ENCODE assay signal across 3 worm cellular contexts in the genomic region with DNA sequence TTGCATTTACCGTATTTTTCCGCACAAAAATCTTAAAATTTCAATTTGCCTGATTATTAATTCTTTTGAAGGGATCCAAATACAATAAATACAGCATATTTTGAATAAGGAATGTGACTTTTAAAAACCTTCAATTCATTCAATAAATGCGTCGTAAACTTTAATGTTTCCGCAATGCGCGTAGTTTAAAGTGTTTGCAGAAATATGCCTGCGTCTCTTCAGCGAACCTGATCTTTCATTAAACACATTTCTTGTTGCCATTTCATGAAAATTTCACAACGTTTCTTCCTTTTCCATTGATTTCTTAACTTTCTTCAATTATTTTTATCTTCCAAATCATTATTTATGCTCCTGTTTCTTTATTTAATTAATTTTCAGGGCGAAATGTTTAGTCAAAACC.
A peak's percentile ranks its signal among the peaks of the same experiment; 100 is the strongest.
TF ChIP-seq lines count a peak whose summit lies in the region.

Gene vps-37 (plus strand): TSS at position 378 of the 400 bp plus-strand sequence.

TF ChIP-seq in whole organism, L1 larva, 84 proteins besides CTCF, POLR2A, EP300 and RAD21 (continued from another document and continues in another):
- TF ChIP-seq lir-3 (tag; optimal IDR thresholded peaks at IDR 0.05; lab: Kevin White, UChicago; ENCODE audit: poor library complexity) (peak; percentile 54), nhr-28 (tag; optimal IDR thresholded peaks at IDR 0.05; lab: Kevin White, UChicago) (no peak), fkh-10 (GFP tag; optimal IDR thresholded peaks at IDR 0.05; lab: Kevin White, UChicago) (no peak), ceh-63 (GFP tag; optimal IDR thresholded peaks at IDR 0.05; lab: Kevin White, UChicago) (no peak), nhr-85 (tag; lab: Kevin White, UChicago) (peak; percentile 81), swsn-7 (tag; optimal IDR thresholded peaks at IDR 0.05; lab: Kevin White, UChicago) (peak; percentile 82), unc-86 (tag; optimal IDR thresholded peaks at IDR 0.05; lab: Kevin White, UChicago) (peak; percentile 70), unc-62 (GFP tag; optimal IDR thresholded peaks at IDR 0.05; lab: Kevin White, UChicago) (no peak), pqm-1 (tag; optimal IDR thresholded peaks at IDR 0.05; lab: Kevin White, UChicago) (no peak), nhr-11 (tag; optimal IDR thresholded peaks at IDR 0.05; lab: Kevin White, UChicago) (peak; percentile 33), sup-37 (GFP tag; optimal IDR thresholded peaks at IDR 0.05; lab: Kevin White, UChicago) (no peak), fkh-4 (tag; optimal IDR thresholded peaks at IDR 0.05; lab: Kevin White, UChicago; ENCODE audit: borderline replicate concordance) (no peak), pag-3 (tag; optimal IDR thresholded peaks at IDR 0.05; lab: Kevin White, UChicago; ENCODE audit: borderline replicate concordance, insufficient read depth) (no peak), lsy-2 (tag; optimal IDR thresholded peaks at IDR 0.05; lab: Kevin White, UChicago) (peak; percentile 92 to 94), egl-27 (tag; optimal IDR thresholded peaks at IDR 0.05; lab: Kevin White, UChicago) (no peak), ets-5 (GFP tag; IDR thresholded peaks at IDR 0.05; lab: Robert Waterston, UW) (no peak), ces-1 (GFP tag; optimal IDR thresholded peaks at IDR 0.05; lab: Kevin White, UChicago) (peak; percentile 50), nhr-77 (tag; optimal IDR thresholded peaks at IDR 0.05; lab: Kevin White, UChicago) (no peak), ceh-88 (GFP tag; IDR thresholded peaks at IDR 0.05; lab: Robert Waterston, UW) (no peak), tlp-1 (tag; optimal IDR thresholded peaks at IDR 0.05; lab: Kevin White, UChicago) (no peak), nhr-20 (tag; optimal IDR thresholded peaks at IDR 0.05; lab: Kevin White, UChicago) (peak; percentile 79), aha-1 (tag; optimal IDR thresholded peaks at IDR 0.05; lab: Kevin White, UChicago) (no peak), mep-1 (tag; optimal IDR thresholded peaks at IDR 0.05; lab: Kevin White, UChicago) (peak; percentile 94), rnt-1 (tag; optimal IDR thresholded peaks at IDR 0.05; lab: Kevin White, UChicago) (peak; percentile 86), snpc-4 (tag; optimal IDR thresholded peaks at IDR 0.05; lab: Kevin White, UChicago) (peak; percentile 85), nhr-76 (tag; optimal IDR thresholded peaks at IDR 0.05; lab: Kevin White, UChicago) (no peak), egl-13 (tag; optimal IDR thresholded peaks at IDR 0.05; lab: Kevin White, UChicago) (no peak), dpl-1 (GFP tag; optimal IDR thresholded peaks at IDR 0.05; lab: Kevin White, UChicago) (peak; percentile 74 to 85 (median 84)), zip-4 (GFP tag; optimal IDR thresholded peaks at IDR 0.05; lab: Kevin White, UChicago) (no peak), tbx-2 (tag; optimal IDR thresholded peaks at IDR 0.05; lab: Kevin White, UChicago) (peak; percentile 77), nhr-84 (tag; optimal IDR thresholded peaks at IDR 0.05; lab: Kevin White, UChicago) (peak; percentile 43), fkh-8 (tag; optimal IDR thresholded peaks at IDR 0.05; lab: Kevin White, UChicago) (peak; percentile 58), efl-3 (GFP tag; optimal IDR thresholded peaks at IDR 0.05; lab: Kevin White, UChicago) (no peak), nhr-71 (tag; optimal IDR thresholded peaks at IDR 0.05; lab: Kevin White, UChicago) (peak; percentile 87), blmp-1 (tag; optimal IDR thresholded peaks at IDR 0.05; lab: Kevin White, UChicago) (peak; percentile 62), ztf-11 (tag; optimal IDR thresholded peaks at IDR 0.05; lab: Kevin White, UChicago) (peak in 1 of 2 experiments; percentile 34), ceh-82 (tag; optimal IDR thresholded peaks at IDR 0.05; lab: Kevin White, UChicago) (peak; percentile 81 to 92 (median 86)), dsc-1 (tag; optimal IDR thresholded peaks at IDR 0.05; lab: Kevin White, UChicago) (peak; percentile 70), ztf-4 (tag; optimal IDR thresholded peaks at IDR 0.05; lab: Kevin White, UChicago) (peak; percentile 69), unc-98 (GFP tag; IDR thresholded peaks at IDR 0.05; lab: Robert Waterston, UW) (no peak), C34B4.2 (tag; optimal IDR thresholded peaks at IDR 0.05; lab: Kevin White, UChicago) (no peak), ama-1 (optimal IDR thresholded peaks at IDR 0.05; lab: Kevin White, UChicago) (peak; percentile 25), xbp-1 (tag; optimal IDR thresholded peaks at IDR 0.05; lab: Kevin White, UChicago) (peak; percentile 77)

TF ChIP-seq in whole organism, L3 larva, 47 proteins besides CTCF, POLR2A, EP300 and RAD21 (continued from another document):
- TF ChIP-seq pqm-1 (tag; optimal IDR thresholded peaks at IDR 0.05; lab: Kevin White, UChicago) (peak; percentile 13), nhr-25 (tag; optimal IDR thresholded peaks at IDR 0.05; lab: Kevin White, UChicago) (peak; percentile 31), nhr-12 (tag; optimal IDR thresholded peaks at IDR 0.05; lab: Kevin White, UChicago) (no peak), unc-62 (GFP tag; optimal IDR thresholded peaks at IDR 0.05; lab: Kevin White, UChicago) (no peak), nhr-77 (tag; optimal IDR thresholded peaks at IDR 0.05; lab: Kevin White, UChicago) (no peak), jun-1 (tag; optimal IDR thresholded peaks at IDR 0.05; lab: Kevin White, UChicago) (no peak), unc-39 (tag; optimal IDR thresholded peaks at IDR 0.05; lab: Kevin White, UChicago) (no peak), zag-1 (tag; optimal IDR thresholded peaks at IDR 0.05; lab: Kevin White, UChicago) (no peak), snpc-4 (tag; optimal IDR thresholded peaks at IDR 0.05; lab: Kevin White, UChicago) (peak; percentile 79), mml-1 (tag; optimal IDR thresholded peaks at IDR 0.05; lab: Kevin White, UChicago) (no peak), ceh-9 (tag; optimal IDR thresholded peaks at IDR 0.05; lab: Kevin White, UChicago) (no peak), ZK546.5 (tag; optimal IDR thresholded peaks at IDR 0.05; lab: Kevin White, UChicago) (no peak), ceh-28 (tag; optimal IDR thresholded peaks at IDR 0.05; lab: Kevin White, UChicago) (peak; percentile 66), daf-12 (tag; optimal IDR thresholded peaks at IDR 0.05; lab: Kevin White, UChicago) (no peak), tbx-2 (tag; optimal IDR thresholded peaks at IDR 0.05; lab: Kevin White, UChicago) (no peak), nhr-67 (tag; optimal IDR thresholded peaks at IDR 0.05; lab: Kevin White, UChicago) (no peak), elt-3 (tag; optimal IDR thresholded peaks at IDR 0.05; lab: Kevin White, UChicago) (no peak), ceh-16 (tag; optimal IDR thresholded peaks at IDR 0.05; lab: Kevin White, UChicago) (no peak), nhr-28 (tag; optimal IDR thresholded peaks at IDR 0.05; lab: Kevin White, UChicago) (no peak), mdl-1 (tag; optimal IDR thresholded peaks at IDR 0.05; lab: Kevin White, UChicago) (no peak), elt-2 (tag; optimal IDR thresholded peaks at IDR 0.05; lab: Kevin White, UChicago) (peak; percentile 37), skn-1 (tag; optimal IDR thresholded peaks at IDR 0.05; lab: Kevin White, UChicago) (no peak), fkh-10 (GFP tag; optimal IDR thresholded peaks at IDR 0.05; lab: Kevin White, UChicago) (no peak), nhr-11 (tag; optimal IDR thresholded peaks at IDR 0.05; lab: Kevin White, UChicago) (no peak), aly-2 (tag; optimal IDR thresholded peaks at IDR 0.05; lab: Kevin White, UChicago) (no peak), R02D3.7 (tag; optimal IDR thresholded peaks at IDR 0.05; lab: Kevin White, UChicago) (peak; percentile 6), lin-15B (tag; optimal IDR thresholded peaks at IDR 0.05; lab: Kevin White, UChicago) (peak; percentile 78), nhr-237 (tag; optimal IDR thresholded peaks at IDR 0.05; lab: Kevin White, UChicago) (no peak), fkh-2 (tag; optimal IDR thresholded peaks at IDR 0.05; lab: Kevin White, UChicago) (no peak)

TF ChIP-seq in whole organism, young adult, 124 proteins besides CTCF, POLR2A, EP300 and RAD21 (continued from another document):
- TF ChIP-seq snpc-1.1 (tag; optimal IDR thresholded peaks at IDR 0.05; lab: Kevin White, UChicago; ENCODE audit: insufficient read depth) (peak; percentile 55), tlf-1 (GFP tag; optimal IDR thresholded peaks at IDR 0.05; lab: Kevin White, UChicago) (no peak), dpff-1 (tag; optimal IDR thresholded peaks at IDR 0.05; lab: Kevin White, UChicago) (no peak), D2030.7 (GFP tag; IDR thresholded peaks at IDR 0.05; lab: Robert Waterston, UW) (peak; percentile 61), nhr-27 (tag; optimal IDR thresholded peaks at IDR 0.05; lab: Kevin White, UChicago) (no peak), F39B2.1 (GFP tag; IDR thresholded peaks at IDR 0.05; lab: Robert Waterston, UW) (no peak), aptf-2 (GFP tag; conservative IDR thresholded peaks at IDR 0.05; lab: Robert Waterston, UW) (no peak), attf-6 (GFP tag; IDR thresholded peaks at IDR 0.05; lab: Robert Waterston, UW) (no peak), lag-1 (GFP tag; IDR thresholded peaks at IDR 0.05; lab: Robert Waterston, UW) (no peak), cebp-2 (GFP tag; IDR thresholded peaks at IDR 0.05; lab: Robert Waterston, UW) (no peak), hmg-1.2 (GFP tag; IDR thresholded peaks at IDR 0.05; lab: Robert Waterston, UW) (peak; percentile 99), sdz-38 (tag; optimal IDR thresholded peaks at IDR 0.05; lab: Kevin White, UChicago) (no peak), lin-54 (GFP tag; optimal IDR thresholded peaks at IDR 0.05; lab: Kevin White, UChicago) (peak; percentile 75), ztf-26 (tag; optimal IDR thresholded peaks at IDR 0.05; lab: Kevin White, UChicago) (no peak), K12H6.12 (tag; optimal IDR thresholded peaks at IDR 0.05; lab: Kevin White, UChicago) (no peak), F33H1.4 (GFP tag; IDR thresholded peaks at IDR 0.05; lab: Robert Waterston, UW) (peak; percentile 51; the same call in 1 of the 2 replicates), ztf-25 (GFP tag; IDR thresholded peaks at IDR 0.05; lab: Robert Waterston, UW) (no peak), somi-1 (GFP tag; optimal IDR thresholded peaks at IDR 0.05; lab: Kevin White, UChicago) (no peak), B0261.1 (tag; optimal IDR thresholded peaks at IDR 0.05; lab: Kevin White, UChicago) (no peak), F55B11.4 (tag; optimal IDR thresholded peaks at IDR 0.05; lab: Kevin White, UChicago; ENCODE audit: borderline replicate concordance, insufficient read depth) (no peak), sea-2 (GFP tag; IDR thresholded peaks at IDR 0.05; lab: Robert Waterston, UW) (no peak), snpc-4 (GFP tag; optimal IDR thresholded peaks at IDR 0.05; lab: Kevin White, UChicago) (no peak), snpc-4 (tag; optimal IDR thresholded peaks at IDR 0.05; lab: Kevin White, UChicago) (peak in 3 of 4 experiments; percentile 33 to 55 (median 39)), ceh-91 (GFP tag; IDR thresholded peaks at IDR 0.05; lab: Robert Waterston, UW) (peak; percentile 44; the same call in 1 of the 2 replicates), ama-1 (optimal IDR thresholded peaks at IDR 0.05; lab: Kevin White, UChicago) (no peak), ama-1 (GFP tag; optimal IDR thresholded peaks at IDR 0.05; lab: Kevin White, UChicago) (no peak), egl-44 (GFP tag; IDR thresholded peaks at IDR 0.05; lab: Robert Waterston, UW) (no peak), attf-3 (GFP tag; conservative IDR thresholded peaks at IDR 0.05; lab: Robert Waterston, UW) (no peak), dox-1 (GFP tag; IDR thresholded peaks at IDR 0.05; lab: Robert Waterston, UW) (no peak), ZK185.1 (tag; optimal IDR thresholded peaks at IDR 0.05; lab: Kevin White, UChicago; ENCODE audit: poor library complexity, severe bottlenecking) (peak; percentile 77), rcor-1 (GFP tag; IDR thresholded peaks at IDR 0.05; lab: Robert Waterston, UW) (peak; percentile 80; the same call in 1 of the 2 replicates), rec-8 (tag; optimal IDR thresholded peaks at IDR 0.05; lab: Kevin White, UChicago) (no peak), die-1 (tag; optimal IDR thresholded peaks at IDR 0.05; lab: Kevin White, UChicago) (no peak), mel-28 (tag; optimal IDR thresholded peaks at IDR 0.05; lab: Kevin White, UChicago; ENCODE audit: borderline replicate concordance) (no peak), nhr-90 (tag; optimal IDR thresholded peaks at IDR 0.05; lab: Kevin White, UChicago) (no peak), hlh-12 (tag; optimal IDR thresholded peaks at IDR 0.05; lab: Kevin White, UChicago) (no peak), egl-18 (GFP tag; IDR thresholded peaks at IDR 0.05; lab: Robert Waterston, UW) (no peak), egrh-3 (GFP tag; IDR thresholded peaks at IDR 0.05; lab: Robert Waterston, UW) (no peak), let-526 (GFP tag; IDR thresholded peaks at IDR 0.05; lab: Robert Waterston, UW) (no peak)
